Fruit fly (Drosophila melanogaster) whole organism, embryonic: ENCODE results near the gene amos.
A peak's percentile ranks its signal among the peaks of the same experiment; 100 is the strongest.

Source experiments
- Awh ChIP-seq: fragments of 200-800 bp; sonication (Bioruptor generic); IDR thresholded peaks from 2 replicates; pipeline ENCODE4, ENCODE4 v1.3.6; 2022; ENCODE audit warnings: missing biosample characterization, missing genetic modification characterization
- CG11247 ChIP-seq: fragments of 200-800 bp; sonication (Bioruptor generic); IDR thresholded peaks from 2 replicates; pipeline ENCODE4 v1.3.6; 2022; ENCODE audit warnings: missing biosample characterization, missing genetic modification characterization
- CG11695 ChIP-seq: fragments of 200-800 bp; sonication (Bioruptor generic); IDR thresholded peaks from 3 replicates; pipeline ENCODE4 v1.3.6; 2022; ENCODE audit warnings: missing biosample characterization, missing genetic modification characterization
- CG15073 ChIP-seq: fragments of 200-800 bp; sonication (Bioruptor generic); optimal IDR thresholded peaks from 2 replicates; lab custom pipeline; 2016; ENCODE audit warnings: missing biosample characterization, missing genetic modification characterization
- CG15269 ChIP-seq: fragments of 200-800 bp; sonication (Bioruptor generic); optimal IDR thresholded peaks from 2 replicates; lab custom pipeline; 2018; ENCODE audit warnings: missing biosample characterization, mild to moderate bottlenecking, missing genetic modification characterization, moderate library complexity
- CG15514 ChIP-seq: fragments of 200-800 bp; sonication (Bioruptor generic); optimal IDR thresholded peaks from 3 replicates; lab custom pipeline; 2017; ENCODE audit warnings: missing biosample characterization, missing genetic modification characterization, mild to moderate bottlenecking, moderate library complexity, missing genetic modification reagents
- CG1602 ChIP-seq: fragments of 200-800 bp; sonication (Bioruptor generic); optimal IDR thresholded peaks from 3 replicates; lab custom pipeline; 2016; ENCODE audit warnings: missing biosample characterization, missing genetic modification characterization
- CG16815 ChIP-seq: fragments of 200-800 bp; sonication (Bioruptor generic); optimal IDR thresholded peaks from 3 replicates; lab custom pipeline; 2017; ENCODE audit warnings: missing biosample characterization, mild to moderate bottlenecking, missing genetic modification characterization
- CG30431 ChIP-seq: fragments of 200-800 bp; sonication (Bioruptor generic); optimal IDR thresholded peaks from 2 replicates; lab custom pipeline; 2017; ENCODE audit warnings: missing biosample characterization, missing genetic modification characterization
- CG3838 ChIP-seq: fragments of 200-800 bp; sonication (Bioruptor generic); optimal IDR thresholded peaks from 3 replicates; lab custom pipeline; 2016; ENCODE audit warnings: missing biosample characterization, missing genetic modification characterization
- CG4404 ChIP-seq: fragments of 200-800 bp; sonication (Bioruptor generic); IDR thresholded peaks from 2 replicates; pipeline ENCODE4 v1.3.6; 2022; ENCODE audit warnings: missing biosample characterization, missing genetic modification characterization
- CG6175 ChIP-seq: fragments of 200-800 bp; sonication (Bioruptor generic); IDR thresholded peaks from 3 replicates; pipeline ENCODE4 v1.3.6; 2022; ENCODE audit warnings: missing biosample characterization, missing genetic modification characterization
- CG7271 ChIP-seq: fragments of 200-800 bp; sonication (Bioruptor generic); optimal IDR thresholded peaks from 2 replicates; lab custom pipeline; 2018; ENCODE audit warnings: missing biosample characterization, mild to moderate bottlenecking, missing genetic modification characterization, moderate library complexity
- CG7928 ChIP-seq: fragments of 200-800 bp; sonication (Bioruptor generic); optimal IDR thresholded peaks from 2 replicates; lab custom pipeline; 2017; ENCODE audit warnings: missing biosample characterization, mild to moderate bottlenecking, missing genetic modification characterization
- CG9215 ChIP-seq: fragments of 200-800 bp; sonication (Bioruptor generic); IDR thresholded peaks from 2 replicates; pipeline ENCODE4 v1.3.6; 2022; ENCODE audit warnings: missing biosample characterization, missing genetic modification characterization
- CG9727 ChIP-seq: fragments of 200-800 bp; sonication (Bioruptor generic); optimal IDR thresholded peaks from 3 replicates; lab custom pipeline; 2017; ENCODE audit warnings: missing biosample characterization, mild to moderate bottlenecking, missing genetic modification characterization
- Dll ChIP-seq: fragments of 200-800 bp; sonication (Bioruptor generic); IDR thresholded peaks from 4 replicates; pipeline ENCODE4 v1.3.6; 2022; ENCODE audit warnings: missing biosample characterization, missing genetic modification characterization; ENCODE audit not compliant: partially characterized antibody
- E2f1 ChIP-seq: fragments of 200-800 bp; sonication (Bioruptor generic); IDR thresholded peaks from 2 replicates; pipeline ENCODE4 v1.3.6; 2022; ENCODE audit warnings: missing biosample characterization, missing genetic modification characterization
- Ets65A ChIP-seq: fragments of 200-800 bp; sonication (Bioruptor generic); peaks from one replicate; lab custom pipeline; 2016; ENCODE audit warnings: missing biosample characterization, missing genetic modification characterization
- Fer2 ChIP-seq: fragments of 200-800 bp; sonication (Bioruptor generic); optimal IDR thresholded peaks from 2 replicates; lab custom pipeline; 2018; ENCODE audit warnings: missing biosample characterization, mild to moderate bottlenecking, missing genetic modification characterization, moderate library complexity
- Fer3 ChIP-seq: fragments of 200-800 bp; sonication (Bioruptor generic); optimal IDR thresholded peaks from 2 replicates; lab custom pipeline; 2018; ENCODE audit warnings: missing biosample characterization, mild to moderate bottlenecking, missing genetic modification characterization, moderate library complexity
- H15 ChIP-seq: fragments of 200-800 bp; sonication (Bioruptor generic); IDR thresholded peaks from 3 replicates; pipeline ENCODE4 v1.3.6; 2022; ENCODE audit warnings: missing biosample characterization, missing genetic modification characterization
- Max ChIP-seq: fragments of 200-800 bp; sonication (Bioruptor generic); optimal IDR thresholded peaks from 2 replicates; lab custom pipeline; 2016; ENCODE audit warnings: missing biosample characterization, mild to moderate bottlenecking, missing genetic modification characterization
- Nf-YC ChIP-seq: fragments of 200-800 bp; optimal IDR thresholded peaks from 3 replicates; lab custom pipeline; 2019; ENCODE audit warnings: missing biosample characterization, mild to moderate bottlenecking, missing genetic modification characterization, moderate library complexity
- Poxn ChIP-seq: fragments of 200-800 bp; sonication (Bioruptor generic); IDR thresholded peaks from 2 replicates; pipeline ENCODE4 v1.3.6; 2022; ENCODE audit warnings: missing biosample characterization, missing genetic modification characterization
- Ptx1 ChIP-seq: fragments of 200-800 bp; sonication (Bioruptor generic); IDR thresholded peaks from 2 replicates; pipeline ENCODE4 v1.3.6; 2022; ENCODE audit warnings: missing biosample characterization, missing genetic modification characterization
- Ravus ChIP-seq: fragments of 200-800 bp; sonication (Bioruptor generic); IDR thresholded peaks from 2 replicates; pipeline ENCODE4 v1.3.6; 2022; ENCODE audit warnings: missing biosample characterization, missing genetic modification characterization
- Side ChIP-seq: fragments of 200-800 bp; sonication (Bioruptor generic); optimal IDR thresholded peaks from 2 replicates; lab custom pipeline; 2016; ENCODE audit warnings: missing biosample characterization, missing genetic modification characterization
- Sin3A ChIP-seq: fragments of >200 bp; optimal IDR thresholded peaks from 2 replicates; lab custom pipeline; 2018
- Sox102F ChIP-seq: fragments of 200-800 bp; sonication (Bioruptor generic); optimal IDR thresholded peaks from 2 replicates; lab custom pipeline; 2018; ENCODE audit warnings: missing biosample characterization, mild to moderate bottlenecking, missing genetic modification characterization, moderate library complexity
- aop ChIP-seq: fragments of 200-800 bp; sonication (Bioruptor generic); IDR thresholded peaks from 2 replicates; pipeline ENCODE4 v1.3.6; 2022; ENCODE audit warnings: missing biosample characterization, missing genetic modification characterization
- br ChIP-seq: fragments of >200 bp; optimal IDR thresholded peaks from 2 replicates; lab custom pipeline; 2017
- cg ChIP-seq: fragments of 200-800 bp; sonication (Bioruptor generic); optimal IDR thresholded peaks from 3 replicates; lab custom pipeline; 2019; ENCODE audit warnings: missing biosample characterization, mild to moderate bottlenecking, missing genetic modification characterization, moderate library complexity
- chif ChIP-seq, 2 experiments: fragments of 200-800 bp; sonication (Bioruptor generic); optimal IDR thresholded peaks; 3 replicates each; lab custom pipeline; 2016; ENCODE audit warnings: missing biosample characterization in 2 of 2, missing genetic modification characterization in 2 of 2
- cwo ChIP-seq: fragments of 200-800 bp; sonication (Bioruptor generic); optimal IDR thresholded peaks from 3 replicates; lab custom pipeline; 2017; ENCODE audit warnings: missing biosample characterization, missing genetic modification characterization, mild to moderate bottlenecking, moderate library complexity, missing genetic modification reagents
- disco-r ChIP-seq: fragments of 200-800 bp; sonication (Bioruptor generic); optimal IDR thresholded peaks from 2 replicates; lab custom pipeline; 2016; ENCODE audit warnings: missing biosample characterization, missing genetic modification characterization
- esg ChIP-seq: fragments of 200-800 bp; sonication (Bioruptor generic); conservative IDR thresholded peaks from 2 replicates; pipeline ENCODE4 v1.3.6; 2022; ENCODE audit warnings: missing biosample characterization, missing genetic modification characterization
- gce ChIP-seq: fragments of 200-800 bp; sonication (Bioruptor generic); IDR thresholded peaks from 3 replicates; pipeline ENCODE4 v1.3.6; 2022; ENCODE audit warnings: missing biosample characterization, missing genetic modification characterization
- gem ChIP-seq: fragments of 200-800 bp; sonication (Bioruptor generic); optimal IDR thresholded peaks from 2 replicates; lab custom pipeline; 2019; ENCODE audit warnings: missing biosample characterization, mild to moderate bottlenecking, missing genetic modification characterization, moderate library complexity
- her ChIP-seq: fragments of 200-800 bp; sonication (Bioruptor generic); optimal IDR thresholded peaks from 2 replicates; lab custom pipeline; 2016; ENCODE audit warnings: missing biosample characterization, missing genetic modification characterization
- jing ChIP-seq: fragments of 200-800 bp; sonication (Bioruptor generic); optimal IDR thresholded peaks from 2 replicates; lab custom pipeline; 2018; ENCODE audit warnings: missing biosample characterization, mild to moderate bottlenecking, missing genetic modification characterization
- maf-S ChIP-seq: fragments of 200-800 bp; sonication (Bioruptor generic); optimal IDR thresholded peaks from 2 replicates; lab custom pipeline; 2016; ENCODE audit warnings: missing biosample characterization, missing genetic modification characterization
- prd ChIP-seq, 3 experiments: fragments of >200 bp in 2 of 3; fragments of 200-800 bp in 1 of 3; sonication (Bioruptor generic) in 1 of 3; optimal IDR thresholded peaks in 2 of 3; IDR thresholded peaks in 1 of 3; 2 replicates in 2 of 3; 3 replicates in 1 of 3; pipeline versions ENCODE4 v1.3.6 to Lab custom; 2017 to 2022; ENCODE audit warnings: missing biosample characterization in 1 of 3, missing genetic modification characterization in 1 of 3
- pum ChIP-seq: fragments of 200-800 bp; sonication (Bioruptor generic); optimal IDR thresholded peaks from 2 replicates; lab custom pipeline; 2016; ENCODE audit warnings: missing biosample characterization, missing genetic modification characterization
- pzg ChIP-seq: fragments of 200-800 bp; sonication (Bioruptor generic); optimal IDR thresholded peaks from 3 replicates; lab custom pipeline; 2018; ENCODE audit warnings: missing biosample characterization, mild to moderate bottlenecking, missing genetic modification characterization, moderate library complexity
- rib ChIP-seq: fragments of 200-800 bp; sonication (Bioruptor generic); IDR thresholded peaks from 2 replicates; pipeline ENCODE4 v1.3.6; 2022; ENCODE audit warnings: missing biosample characterization, missing genetic modification characterization
- schlank ChIP-seq: fragments of 200-800 bp; sonication (Bioruptor generic); optimal IDR thresholded peaks from 2 replicates; lab custom pipeline; 2018; ENCODE audit warnings: missing biosample characterization, mild to moderate bottlenecking, missing genetic modification characterization
- sisA ChIP-seq: fragments of 200-800 bp; sonication (Bioruptor generic); IDR thresholded peaks from 2 replicates; pipeline ENCODE4 v1.3.6; 2022; ENCODE audit warnings: missing biosample characterization, missing genetic modification characterization
- sna ChIP-seq: fragments of 200-800 bp; sonication (Bioruptor generic); IDR thresholded peaks from 2 replicates; pipeline ENCODE4 v1.3.6; 2022; ENCODE audit warnings: missing biosample characterization, missing genetic modification characterization; ENCODE audit not compliant: partially characterized antibody
- tin ChIP-seq: fragments of 200-800 bp; sonication (Bioruptor generic); optimal IDR thresholded peaks from 3 replicates; lab custom pipeline; 2016; ENCODE audit warnings: missing biosample characterization, missing genetic modification characterization
- ttk ChIP-seq: fragments of 200-800 bp; sonication (Bioruptor generic); IDR thresholded peaks from 2 replicates; pipeline ENCODE4 v2.1.2; 2022; ENCODE audit warnings: missing biosample characterization, missing genetic modification characterization
- yki ChIP-seq: fragments of >200 bp; optimal IDR thresholded peaks from 3 replicates; lab custom pipeline; 2018
- zfh1 ChIP-seq: fragments of 200-800 bp; sonication (Bioruptor generic); IDR thresholded peaks from 3 replicates; pipeline ENCODE4 v1.3.6; 2022; ENCODE audit warnings: missing biosample characterization, missing genetic modification characterization

amos gene

DNA sequence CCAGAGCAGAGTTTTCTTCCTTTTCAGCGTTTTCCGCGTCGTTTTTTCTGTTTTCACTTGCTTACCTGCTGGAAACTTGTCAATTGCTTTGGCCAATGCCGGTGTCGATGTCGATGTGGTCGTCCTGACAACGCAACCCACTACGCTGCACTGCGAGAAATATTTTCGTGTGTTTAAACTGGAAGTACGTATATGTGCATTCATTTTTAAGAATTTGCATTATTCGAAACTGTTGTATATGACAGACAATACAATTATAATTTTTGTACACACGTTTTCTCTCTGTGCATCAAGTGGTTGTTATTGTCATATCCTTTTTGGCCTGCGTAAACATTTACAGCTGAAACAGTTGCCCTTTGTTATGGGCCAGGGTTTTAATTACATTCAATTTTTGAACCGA is 19.3 kb upstream of the amos start, which contains the start of gene IFT46 (continued):
- TF ChIP-seq Dll (no peak), tin (GFP tag; lab: Kevin White, UChicago) (peak; percentile 8), her (GFP tag; lab: Kevin White, UChicago) (no peak), E2f1 (GFP tag; lab: Robert Waterston, UW) (no peak), chif (GFP tag; optimal IDR thresholded peaks at IDR 0.05; lab: Kevin White, UChicago) (peak in 1 of 2 experiments; percentile 43), CG16815 (no peak), CG15514 (no peak), CG15073 (GFP tag; lab: Kevin White, UChicago) (no peak), Max (GFP tag; lab: Kevin White, UChicago) (no peak), CG3838 (no peak), sna (GFP tag; lab: Robert Waterston, UW) (no peak), Fer3 (no peak), rib (GFP tag; lab: Robert Waterston, UW) (no peak), CG1602 (no peak), CG9727 (GFP tag; lab: Kevin White, UChicago) (peak; percentile 37), zfh1 (GFP tag; lab: Robert Waterston, UW) (peak; percentile 71), pum (GFP tag; lab: Kevin White, UChicago) (no peak), yki (lab: Kevin White, UChicago) (no peak), br (lab: Kevin White, UChicago) (no peak), CG9215 (GFP tag; lab: Robert Waterston, UW) (no peak), CG6175 (no peak), Sox102F (GFP tag; lab: Kevin White, UChicago) (no peak), sisA (GFP tag; lab: Robert Waterston, UW) (no peak), cwo (GFP tag; lab: Kevin White, UChicago) (no peak), esg (GFP tag; lab: Robert Waterston, UW) (peak; percentile 34; the same call in 1 of the 2 replicates), cg (GFP tag; lab: Kevin White, UChicago) (no peak), Sin3A (lab: Kevin White, UChicago) (no peak), prd (optimal IDR thresholded peaks at IDR 0.05; lab: Kevin White, UChicago) (no peak), prd (GFP tag; IDR thresholded peaks at IDR 0.05; lab: Robert Waterston, UW) (peak; percentile 87), Awh (GFP tag; lab: Robert Waterston, UW) (no peak), Side (no peak), aop (GFP tag; lab: Robert Waterston, UW) (no peak), Poxn (GFP tag; lab: Robert Waterston, UW) (no peak), Ravus (GFP tag; lab: Robert Waterston, UW) (no peak), CG11695 (GFP tag; lab: Robert Waterston, UW) (no peak), ttk (no peak), Nf-YC (no peak), Fer2 (tag; lab: Kevin White, UChicago) (no peak), disco-r (GFP tag; lab: Kevin White, UChicago) (no peak), Ets65A (GFP tag; lab: Kevin White, UChicago) (peak; percentile 88), CG7271 (tag; lab: Kevin White, UChicago) (peak; percentile 30), CG15269 (tag; lab: Kevin White, UChicago) (no peak), CG7928 (no peak), jing (GFP tag; lab: Kevin White, UChicago) (no peak), Ptx1 (GFP tag; lab: Robert Waterston, UW) (0 out of 2 replicates have a peak, but pooled peaks have one; percentile 26), CG11247 (peak; percentile 30; the same call in 1 of the 2 replicates), gce (GFP tag; lab: Robert Waterston, UW) (no peak), pzg (GFP tag; lab: Kevin White, UChicago) (no peak), H15 (GFP tag; lab: Robert Waterston, UW) (0 out of 3 replicates have a peak, but pooled peaks have one; percentile 23), CG30431 (no peak), CG4404 (peak; percentile 55), schlank (no peak), maf-S (GFP tag; lab: Kevin White, UChicago) (no peak), gem (no peak)
